Fruit fly (Drosophila melanogaster) whole organism, embryonic: Measurements from ENCODE around the gene Ubqn.
A peak's percentile ranks its signal among the peaks of the same experiment; 100 is the strongest.

Experiments
- Atf-2 ChIP-seq: fragments of 200-800 bp; sonication (Bioruptor generic); optimal IDR thresholded peaks from 2 replicates; lab custom pipeline; 2016; ENCODE audit warnings: missing biosample characterization, missing genetic modification characterization
- B-H2 ChIP-seq: fragments of 200-800 bp; sonication (Bioruptor generic); optimal IDR thresholded peaks from 2 replicates; lab custom pipeline; 2018; ENCODE audit warnings: missing biosample characterization, mild to moderate bottlenecking, missing genetic modification characterization
- Bdp1 ChIP-seq: fragments of 200-800 bp; sonication (Bioruptor generic); optimal IDR thresholded peaks from 3 replicates; lab custom pipeline; 2016; ENCODE audit warnings: missing biosample characterization, missing genetic modification characterization
- Bgb ChIP-seq: fragments of 200-800 bp; sonication (Bioruptor generic); IDR thresholded peaks from 2 replicates; pipeline ENCODE4 v1.3.6; 2022; ENCODE audit warnings: missing biosample characterization, missing genetic modification characterization; ENCODE audit not compliant: partially characterized antibody
- BtbVII ChIP-seq: fragments of 200-800 bp; sonication (Bioruptor generic); optimal IDR thresholded peaks from 3 replicates; lab custom pipeline; 2017; ENCODE audit warnings: missing biosample characterization, mild to moderate bottlenecking, missing genetic modification characterization
- CG10209 ChIP-seq: fragments of 200-800 bp; sonication (Bioruptor generic); optimal IDR thresholded peaks from 3 replicates; lab custom pipeline; 2017; ENCODE audit warnings: missing biosample characterization, mild to moderate bottlenecking, missing genetic modification characterization, missing genetic modification reagents
- CG11398 ChIP-seq: fragments of 200-800 bp; sonication (Bioruptor generic); optimal IDR thresholded peaks from 2 replicates; lab custom pipeline; 2016; ENCODE audit warnings: missing biosample characterization, missing genetic modification characterization
- CG12942 ChIP-seq: fragments of 200-800 bp; sonication (Bioruptor generic); optimal IDR thresholded peaks from 3 replicates; lab custom pipeline; 2016; ENCODE audit warnings: missing biosample characterization, missing genetic modification characterization
- CG1603 ChIP-seq: fragments of 200-800 bp; sonication (Bioruptor generic); optimal IDR thresholded peaks from 2 replicates; lab custom pipeline; 2019; ENCODE audit warnings: missing biosample characterization, mild to moderate bottlenecking, missing genetic modification characterization, moderate library complexity
- CG17829 ChIP-seq: fragments of 200-800 bp; optimal IDR thresholded peaks from 2 replicates; lab custom pipeline; 2019; ENCODE audit warnings: missing biosample characterization, mild to moderate bottlenecking, missing genetic modification characterization, moderate library complexity
- CG17912 ChIP-seq: fragments of 200-800 bp; sonication (Bioruptor generic); optimal IDR thresholded peaks from 2 replicates; lab custom pipeline; 2018; ENCODE audit warnings: missing biosample characterization, mild to moderate bottlenecking, missing genetic modification characterization
- CG18011 ChIP-seq: fragments of 200-800 bp; sonication (Bioruptor generic); optimal IDR thresholded peaks from 2 replicates; lab custom pipeline; 2017; ENCODE audit warnings: missing biosample characterization, missing genetic modification characterization, mild to moderate bottlenecking, moderate library complexity, missing genotype
- CG2120 ChIP-seq: fragments of 200-800 bp; sonication (Bioruptor generic); optimal IDR thresholded peaks from 3 replicates; lab custom pipeline; 2016; ENCODE audit warnings: missing biosample characterization, missing genetic modification characterization
- CG2199 ChIP-seq: fragments of 200-800 bp; sonication (Bioruptor generic); IDR thresholded peaks from 3 replicates; pipeline ENCODE4 v1.3.6; 2022; ENCODE audit warnings: missing biosample characterization, missing genetic modification characterization
- CG2202 ChIP-seq: fragments of 200-800 bp; sonication (Bioruptor generic); optimal IDR thresholded peaks from 2 replicates; lab custom pipeline; 2018; ENCODE audit warnings: missing biosample characterization, mild to moderate bottlenecking, missing genetic modification characterization
- CG3065 ChIP-seq: fragments of 200-800 bp; sonication (Bioruptor generic); optimal IDR thresholded peaks from 2 replicates; lab custom pipeline; 2016; ENCODE audit warnings: missing biosample characterization, missing genetic modification characterization
- CG32767 ChIP-seq: fragments of 200-800 bp; sonication (Bioruptor generic); IDR thresholded peaks from 2 replicates; pipeline ENCODE4 v1.3.6; 2022; ENCODE audit warnings: missing biosample characterization, missing genetic modification characterization
- CG4424 ChIP-seq: fragments of 200-800 bp; sonication (Bioruptor generic); optimal IDR thresholded peaks from 3 replicates; lab custom pipeline; 2016; ENCODE audit warnings: missing biosample characterization, missing genetic modification characterization
- CG4707 ChIP-seq: fragments of 200-800 bp; sonication (Bioruptor generic); optimal IDR thresholded peaks from 2 replicates; lab custom pipeline; 2018; ENCODE audit warnings: missing biosample characterization, mild to moderate bottlenecking, missing genetic modification characterization, moderate library complexity
- CG4730 ChIP-seq: fragments of 200-800 bp; sonication (Bioruptor generic); IDR thresholded peaks from 2 replicates; pipeline ENCODE4 v1.3.6; 2022; ENCODE audit warnings: missing biosample characterization, missing genetic modification characterization
- CG4820 ChIP-seq: fragments of 200-800 bp; sonication (Bioruptor generic); optimal IDR thresholded peaks from 3 replicates; lab custom pipeline; 2016; ENCODE audit warnings: missing biosample characterization, missing genetic modification characterization
- CG7271 ChIP-seq: fragments of 200-800 bp; sonication (Bioruptor generic); optimal IDR thresholded peaks from 2 replicates; lab custom pipeline; 2018; ENCODE audit warnings: missing biosample characterization, mild to moderate bottlenecking, missing genetic modification characterization, moderate library complexity
- CG7928 ChIP-seq: fragments of 200-800 bp; sonication (Bioruptor generic); optimal IDR thresholded peaks from 2 replicates; lab custom pipeline; 2017; ENCODE audit warnings: missing biosample characterization, mild to moderate bottlenecking, missing genetic modification characterization
- CkIIα-i1 ChIP-seq: fragments of 200-800 bp; sonication (Bioruptor generic); IDR thresholded peaks from 2 replicates; pipeline ENCODE4 v1.3.6; 2022; ENCODE audit warnings: missing biosample characterization, missing genetic modification characterization
- Deaf1 ChIP-seq: fragments of 200-800 bp; optimal IDR thresholded peaks from 3 replicates; lab custom pipeline; 2019; ENCODE audit warnings: missing biosample characterization, mild to moderate bottlenecking, missing genetic modification characterization, moderate library complexity
- Hey ChIP-seq: fragments of 200-800 bp; sonication (Bioruptor generic); optimal IDR thresholded peaks from 3 replicates; lab custom pipeline; 2018; ENCODE audit warnings: missing biosample characterization, mild to moderate bottlenecking, missing genetic modification characterization
- Hr39 ChIP-seq: fragments of >200 bp; optimal IDR thresholded peaks from 2 replicates; lab custom pipeline; 2017
- Lim3 ChIP-seq: fragments of 200-800 bp; sonication (Bioruptor generic); IDR thresholded peaks from 2 replicates; pipeline ENCODE4 v1.3.6; 2022; ENCODE audit warnings: missing biosample characterization, missing genetic modification characterization
- MESR4 ChIP-seq: fragments of 200-800 bp; sonication (Bioruptor generic); optimal IDR thresholded peaks from 2 replicates; lab custom pipeline; 2018; ENCODE audit warnings: missing biosample characterization, mild to moderate bottlenecking, missing genetic modification characterization, moderate library complexity
- Oaz ChIP-seq: fragments of 200-800 bp; sonication (Bioruptor generic); IDR thresholded peaks from 2 replicates; pipeline ENCODE4 v1.3.6; 2022; ENCODE audit warnings: missing biosample characterization, missing genetic modification characterization
- TFAM ChIP-seq: fragments of 200-800 bp; sonication (Bioruptor generic); optimal IDR thresholded peaks from 2 replicates; lab custom pipeline; 2017; ENCODE audit warnings: missing biosample characterization, missing genetic modification characterization, inconsistent platforms
- Taf1 ChIP-seq: fragments of 200-800 bp; sonication (Bioruptor generic); IDR thresholded peaks from 2 replicates; pipeline ENCODE4 v1.3.6; 2022; ENCODE audit warnings: missing biosample characterization, missing genetic modification characterization
- ab ChIP-seq: fragments of 200-800 bp; sonication (Bioruptor generic); optimal IDR thresholded peaks from 2 replicates; lab custom pipeline; 2016; ENCODE audit warnings: missing biosample characterization, missing genetic modification characterization
- al ChIP-seq: fragments of 200-800 bp; sonication (Bioruptor generic); IDR thresholded peaks from 2 replicates; pipeline ENCODE4 v1.3.6; 2022; ENCODE audit warnings: missing biosample characterization, missing genetic modification characterization
- ato ChIP-seq: fragments of 200-800 bp; sonication (Bioruptor generic); IDR thresholded peaks from 2 replicates; pipeline ENCODE4 v1.3.6; 2022; ENCODE audit warnings: missing biosample characterization, missing genetic modification characterization; ENCODE audit not compliant: partially characterized antibody
- bigmax ChIP-seq: fragments of 200-800 bp; sonication (Bioruptor generic); optimal IDR thresholded peaks from 2 replicates; lab custom pipeline; 2018; ENCODE audit warnings: missing biosample characterization, mild to moderate bottlenecking, missing genetic modification characterization
- chm ChIP-seq: fragments of 200-800 bp; sonication (Bioruptor generic); IDR thresholded peaks from 2 replicates; pipeline ENCODE4 v1.3.6; 2022; ENCODE audit warnings: missing biosample characterization, missing genetic modification characterization
- corto ChIP-seq: fragments of 200-800 bp; sonication (Bioruptor generic); optimal IDR thresholded peaks from 2 replicates; lab custom pipeline; 2016; ENCODE audit warnings: missing biosample characterization, mild to moderate bottlenecking, missing genetic modification characterization, moderate library complexity
- crc ChIP-seq: fragments of 200-800 bp; sonication (Bioruptor generic); optimal IDR thresholded peaks from 2 replicates; lab custom pipeline; 2016; ENCODE audit warnings: missing biosample characterization, missing genetic modification characterization
- crp ChIP-seq, 2 experiments: fragments of 200-800 bp; sonication (Bioruptor generic); optimal IDR thresholded peaks; 2 replicates in 1 of 2; 3 replicates in 1 of 2; lab custom pipeline; 2017; ENCODE audit warnings: missing biosample characterization in 2 of 2, missing genetic modification characterization in 2 of 2, mild to moderate bottlenecking in 1 of 2, moderate library complexity in 1 of 2
- dmrt99B ChIP-seq: fragments of 200-800 bp; sonication (Bioruptor generic); optimal IDR thresholded peaks from 2 replicates; lab custom pipeline; 2018; ENCODE audit warnings: missing biosample characterization, mild to moderate bottlenecking, missing genetic modification characterization, moderate library complexity
- dysf ChIP-seq: fragments of 200-800 bp; sonication (Bioruptor generic); IDR thresholded peaks from 3 replicates; pipeline ENCODE4 v1.3.6; 2022; ENCODE audit warnings: missing biosample characterization, missing genetic modification characterization
- eyg ChIP-seq: fragments of 200-800 bp; sonication (Bioruptor generic); optimal IDR thresholded peaks from 3 replicates; lab custom pipeline; 2016; ENCODE audit warnings: missing biosample characterization, missing genetic modification characterization
- gcm ChIP-seq: fragments of 200-800 bp; sonication (Bioruptor generic); optimal IDR thresholded peaks from 2 replicates; lab custom pipeline; 2019; ENCODE audit warnings: missing biosample characterization, mild to moderate bottlenecking, missing genetic modification characterization, moderate library complexity
- ham ChIP-seq: fragments of 200-800 bp; sonication (Bioruptor generic); IDR thresholded peaks from 2 replicates; pipeline ENCODE4 v1.3.6; 2022; ENCODE audit warnings: missing biosample characterization, missing genetic modification characterization
- lmd ChIP-seq: fragments of 200-800 bp; sonication (Bioruptor generic); IDR thresholded peaks from 2 replicates; pipeline ENCODE4 v1.3.6; 2022; ENCODE audit warnings: missing biosample characterization, missing genetic modification characterization
- org-1 ChIP-seq: fragments of 200-800 bp; sonication (Bioruptor generic); optimal IDR thresholded peaks from 2 replicates; lab custom pipeline; 2017; ENCODE audit warnings: missing biosample characterization, missing genetic modification characterization
- p53 ChIP-seq: fragments of 200-800 bp; sonication (Bioruptor generic); optimal IDR thresholded peaks from 2 replicates; lab custom pipeline; 2016; ENCODE audit warnings: missing biosample characterization, missing genetic modification characterization
- slp2 ChIP-seq: fragments of 200-800 bp; sonication (Bioruptor generic); optimal IDR thresholded peaks from 2 replicates; lab custom pipeline; 2016; ENCODE audit warnings: missing biosample characterization, missing genetic modification characterization
- stwl ChIP-seq: fragments of 200-800 bp; sonication (Bioruptor generic); optimal IDR thresholded peaks from 3 replicates; lab custom pipeline; 2018; ENCODE audit warnings: missing biosample characterization, mild to moderate bottlenecking, missing genetic modification characterization, moderate library complexity
- vvl ChIP-seq: fragments of 200-800 bp; sonication (Bioruptor generic); IDR thresholded peaks from 2 replicates; pipeline ENCODE4 v1.3.6; 2022; ENCODE audit warnings: missing biosample characterization, missing genetic modification characterization
- wek ChIP-seq: fragments of 200-800 bp; sonication (Bioruptor generic); optimal IDR thresholded peaks from 3 replicates; lab custom pipeline; 2018; ENCODE audit warnings: missing biosample characterization, mild to moderate bottlenecking, missing genetic modification characterization, moderate library complexity

The Ubqn gene

DNA sequence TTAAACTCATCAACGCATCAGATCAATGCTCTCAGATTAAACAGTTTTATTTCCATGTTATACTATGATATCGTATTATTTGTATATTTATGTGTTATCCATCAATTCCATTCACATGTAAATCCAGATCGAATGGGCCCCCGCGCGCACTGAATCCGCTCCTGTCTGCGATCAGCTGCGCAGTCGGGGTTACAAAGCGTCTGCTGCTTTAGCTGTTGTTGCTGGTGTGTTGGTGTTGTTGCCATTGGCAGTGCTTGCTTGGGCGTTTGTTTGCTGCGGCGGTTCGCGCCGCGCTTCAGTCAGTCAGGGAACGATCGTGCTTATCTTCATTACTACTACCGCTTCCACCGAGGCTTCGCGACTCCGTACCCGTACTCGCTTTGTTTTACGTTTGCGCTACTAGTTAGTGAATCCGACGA lies 16.6 kb upstream of the Ubqn start, which contains the start of gene Zw (continued):
- TF ChIP-seq CG10209 (no peak), al (GFP tag; lab: Robert Waterston, UW) (peak; percentile 46; the same call in 1 of the 2 replicates), gcm (GFP tag; lab: Kevin White, UChicago) (no peak), Hr39 (no peak), Bdp1 (no peak), Lim3 (GFP tag; lab: Robert Waterston, UW) (no peak), CG2202 (tag; lab: Kevin White, UChicago) (no peak), TFAM (no peak), CG4820 (GFP tag; lab: Kevin White, UChicago) (peak; percentile 31), CG18011 (GFP tag; lab: Kevin White, UChicago) (no peak), Hey (tag; lab: Kevin White, UChicago) (no peak), dysf (GFP tag; lab: Robert Waterston, UW) (peak; percentile 72), CG2199 (GFP tag; lab: Robert Waterston, UW) (peak; percentile 40; the same call in 1 of the 3 replicates), CG32767 (no peak), B-H2 (GFP tag; lab: Kevin White, UChicago) (peak; percentile 48), CG17912 (GFP tag; lab: Kevin White, UChicago) (no peak), crc (GFP tag; lab: Kevin White, UChicago) (no peak), stwl (tag; lab: Kevin White, UChicago) (no peak), vvl (GFP tag; lab: Robert Waterston, UW) (peak; percentile 84), ham (no peak), Atf-2 (GFP tag; lab: Kevin White, UChicago) (peak; percentile 15), chm (GFP tag; lab: Robert Waterston, UW) (no peak), org-1 (GFP tag; lab: Kevin White, UChicago) (no peak), lmd (GFP tag; lab: Robert Waterston, UW) (peak; percentile 47; the same call in 1 of the 2 replicates), CG12942 (GFP tag; lab: Kevin White, UChicago) (no peak), MESR4 (GFP tag; lab: Kevin White, UChicago) (no peak), Bgb (GFP tag; lab: Robert Waterston, UW) (peak; percentile 57), CG4707 (GFP tag; lab: Kevin White, UChicago) (no peak), crp (GFP tag; optimal IDR thresholded peaks at IDR 0.05; lab: Kevin White, UChicago) (peak in 1 of 2 experiments; percentile 70), CkIIα-i1 (no peak), CG11398 (GFP tag; lab: Kevin White, UChicago) (no peak), ato (no peak), BtbVII (GFP tag; lab: Kevin White, UChicago) (peak; percentile 26), CG4424 (GFP tag; lab: Kevin White, UChicago) (peak; percentile 52), CG4730 (GFP tag; lab: Robert Waterston, UW) (peak; percentile 42; the same call in 1 of the 2 replicates), CG3065 (GFP tag; lab: Kevin White, UChicago) (no peak), CG1603 (tag; lab: Kevin White, UChicago) (peak; percentile 53), corto (GFP tag; lab: Kevin White, UChicago) (no peak), CG2120 (GFP tag; lab: Kevin White, UChicago) (peak; percentile 73), Deaf1 (tag; lab: Kevin White, UChicago) (peak; percentile 65), dmrt99B (peak; percentile 40), Oaz (no peak), wek (GFP tag; lab: Kevin White, UChicago) (no peak), bigmax (GFP tag; lab: Kevin White, UChicago) (no peak), p53 (GFP tag; lab: Kevin White, UChicago) (no peak), CG7271 (tag; lab: Kevin White, UChicago) (no peak), Taf1 (peak; percentile 40; the same call in 1 of the 2 replicates), ab (GFP tag; lab: Kevin White, UChicago) (peak; percentile 6), CG17829 (tag; lab: Kevin White, UChicago) (peak; percentile 18), slp2 (GFP tag; lab: Kevin White, UChicago) (no peak), CG7928 (GFP tag; lab: Kevin White, UChicago) (no peak), eyg (GFP tag; lab: Kevin White, UChicago) (no peak)
